Worm (Caenorhabditis elegans) whole organism, L1 larva: Measurements from ENCODE around the gene nhr-261.

Source experiments
- C16A3.4 ChIP-seq: fragments of 150-350 bp; optimal IDR thresholded peaks from 2 replicates; lab custom pipeline; 2014; ENCODE audit warnings: missing biosample characterization, missing genetic modification characterization
- F16B12.6 ChIP-seq: fragments of 150-350 bp; optimal IDR thresholded peaks from 2 replicates; lab custom pipeline; 2014; ENCODE audit warnings: missing biosample characterization, missing genetic modification characterization
- Y116A8C.19 ChIP-seq: sonication (generic microtip); optimal IDR thresholded peaks from 2 replicates; lab custom pipeline; 2016; ENCODE audit warnings: missing compliant biosample characterization, missing genetic modification characterization, borderline replicate concordance
- ceh-63 ChIP-seq: fragments of 200-800 bp; sonication (Bioruptor generic); optimal IDR thresholded peaks from 2 replicates; lab custom pipeline; 2018; ENCODE audit warnings: mild to moderate bottlenecking, missing genetic modification characterization, missing compliant biosample characterization
- ceh-88 ChIP-seq: fragments of 200-800 bp; sonication (Bioruptor generic); IDR thresholded peaks from 2 replicates; pipeline ENCODE4 v1.3.6; 2022; ENCODE audit warnings: missing genetic modification characterization, missing compliant biosample characterization
- ces-1 ChIP-seq: fragments of 150-350 bp; optimal IDR thresholded peaks from 2 replicates; lab custom pipeline; 2014; ENCODE audit warnings: missing biosample characterization, missing genetic modification reagents, missing genetic modification characterization
- dsc-1 ChIP-seq: sonication (generic microtip); optimal IDR thresholded peaks from 2 replicates; lab custom pipeline; 2016; ENCODE audit warnings: mild to moderate bottlenecking, missing genetic modification characterization, missing compliant biosample characterization
- efl-1 ChIP-seq, 4 experiments: fragments of 150-350 bp; optimal IDR thresholded peaks in 3 of 4; peaks in 1 of 4; 1 replicate in 1 of 4; 2 replicates in 3 of 4; lab custom pipeline; 2014; ENCODE audit warnings: missing biosample characterization in 2 of 4, missing genetic modification characterization in 2 of 4, missing genetic modification reagents in 2 of 4
- efl-3 ChIP-seq: fragments of 200-800 bp; sonication (Bioruptor generic); optimal IDR thresholded peaks from 2 replicates; lab custom pipeline; 2018; ENCODE audit warnings: mild to moderate bottlenecking, missing genetic modification characterization, missing compliant biosample characterization
- fkh-10 ChIP-seq: sonication (generic microtip); optimal IDR thresholded peaks from 2 replicates; lab custom pipeline; 2017; ENCODE audit warnings: missing biosample characterization, missing genetic modification reagents, missing genetic modification characterization
- fkh-8 ChIP-seq: sonication (generic microtip); optimal IDR thresholded peaks from 2 replicates; lab custom pipeline; 2016; ENCODE audit warnings: mild to moderate bottlenecking, missing genetic modification characterization, missing compliant biosample characterization
- fos-1 ChIP-seq: fragments of 150-350 bp; optimal IDR thresholded peaks from 2 replicates; lab custom pipeline; 2014; ENCODE audit warnings: missing biosample characterization, missing genetic modification characterization
- irx-1 ChIP-seq: sonication (generic microtip); optimal IDR thresholded peaks from 2 replicates; lab custom pipeline; 2016; ENCODE audit warnings: missing genetic modification characterization, missing compliant biosample characterization
- lin-15B ChIP-seq: fragments of 150-350 bp; sonication (generic microtip); optimal IDR thresholded peaks from 3 replicates; lab custom pipeline; 2014; ENCODE audit warnings: missing biosample characterization, missing genetic modification characterization
- lin-35 ChIP-seq, 2 experiments: fragments of 150-350 bp; optimal IDR thresholded peaks; 2 replicates each; lab custom pipeline; 2014; ENCODE audit warnings: missing biosample characterization in 2 of 2, missing genetic modification characterization in 2 of 2, missing genetic modification reagents in 2 of 2
- lir-3 ChIP-seq: sonication (generic microtip); optimal IDR thresholded peaks from 2 replicates; lab custom pipeline; 2016; ENCODE audit warnings: mild to moderate bottlenecking, missing genetic modification characterization, moderate library complexity, missing compliant biosample characterization; ENCODE audit not compliant: poor library complexity
- mep-1 ChIP-seq: fragments of 150-350 bp; optimal IDR thresholded peaks from 2 replicates; lab custom pipeline; 2014; ENCODE audit warnings: missing biosample characterization, missing genetic modification characterization
- nhr-19 ChIP-seq: fragments of 200-800 bp; sonication (Bioruptor generic); conservative IDR thresholded peaks from 2 replicates; pipeline ENCODE4 v1.3.6; 2022; ENCODE audit warnings: missing genetic modification characterization, missing compliant biosample characterization
- nhr-76 ChIP-seq: sonication (generic microtip); optimal IDR thresholded peaks from 2 replicates; lab custom pipeline; 2017; ENCODE audit warnings: missing biosample characterization, missing genetic modification characterization
- nhr-77 ChIP-seq: fragments of 150-350 bp; optimal IDR thresholded peaks from 2 replicates; lab custom pipeline; 2014; ENCODE audit warnings: missing biosample characterization, missing genetic modification characterization
- nhr-84 ChIP-seq: sonication (generic microtip); optimal IDR thresholded peaks from 2 replicates; lab custom pipeline; 2017; ENCODE audit warnings: missing biosample characterization, missing genetic modification characterization
- pag-3 ChIP-seq: sonication (generic microtip); optimal IDR thresholded peaks from 2 replicates; lab custom pipeline; 2017; ENCODE audit warnings: missing genetic modification characterization, mild to moderate bottlenecking, missing compliant biosample characterization, antibody characterized with exemption, borderline replicate concordance; ENCODE audit not compliant: insufficient read depth
- snpc-4 ChIP-seq: fragments of 150-350 bp; optimal IDR thresholded peaks from 2 replicates; lab custom pipeline; 2014; ENCODE audit warnings: missing biosample characterization, missing genetic modification characterization
- swsn-7 ChIP-seq: sonication (generic microtip); optimal IDR thresholded peaks from 2 replicates; lab custom pipeline; 2016; ENCODE audit warnings: missing genetic modification characterization, missing compliant biosample characterization
- tbx-2 ChIP-seq: sonication (generic microtip); optimal IDR thresholded peaks from 2 replicates; lab custom pipeline; 2016; ENCODE audit warnings: missing genetic modification characterization, missing compliant biosample characterization
- tlp-1 ChIP-seq: fragments of 150-350 bp; optimal IDR thresholded peaks from 2 replicates; lab custom pipeline; 2014; ENCODE audit warnings: missing biosample characterization, missing genetic modification characterization
- unc-86 ChIP-seq: sonication (generic microtip); optimal IDR thresholded peaks from 2 replicates; lab custom pipeline; 2016; ENCODE audit warnings: missing genetic modification characterization, missing compliant biosample characterization
- unc-98 ChIP-seq: fragments of 200-800 bp; sonication (Bioruptor generic); IDR thresholded peaks from 2 replicates; pipeline ENCODE4 v1.3.6; 2022; ENCODE audit warnings: missing genetic modification characterization, missing compliant biosample characterization
- vab-15 ChIP-seq: sonication (generic microtip); optimal IDR thresholded peaks from 2 replicates; lab custom pipeline; 2017; ENCODE audit warnings: missing genotype, mild to moderate bottlenecking, missing genetic modification characterization, missing compliant biosample characterization
- zag-1 ChIP-seq: fragments of 150-350 bp; optimal IDR thresholded peaks from 2 replicates; lab custom pipeline; 2014; ENCODE audit warnings: missing biosample characterization, missing genetic modification characterization
- ztf-11 ChIP-seq, 2 experiments: sonication (generic microtip); optimal IDR thresholded peaks; 2 replicates each; lab custom pipeline; 2016 to 2017; ENCODE audit warnings: missing genetic modification characterization in 2 of 2, missing biosample characterization in 1 of 2, missing compliant biosample characterization in 1 of 2
- ztf-4 ChIP-seq: fragments of 150-350 bp; optimal IDR thresholded peaks from 2 replicates; lab custom pipeline; 2014; ENCODE audit warnings: missing biosample characterization, missing genetic modification characterization

The nhr-261 gene

DNA sequence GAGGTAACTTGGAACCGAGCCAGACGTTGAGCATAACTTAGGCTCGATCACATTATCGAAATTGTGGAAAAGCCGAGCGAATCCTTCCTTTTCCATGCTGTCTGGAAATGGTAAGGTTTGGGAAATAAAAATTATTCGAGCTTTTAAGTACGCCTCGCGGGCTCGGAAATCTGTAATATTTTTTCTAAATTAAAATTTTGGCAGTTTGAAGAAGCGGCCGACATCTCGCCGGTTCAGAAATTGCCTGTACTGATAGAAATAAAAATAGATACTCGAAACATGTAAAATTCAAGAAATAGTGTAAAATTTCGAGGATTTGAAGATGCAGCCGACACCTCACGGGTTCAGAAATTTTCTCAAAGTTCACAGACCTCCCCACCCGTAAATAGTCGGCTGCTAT lies 46.2 kb upstream of the nhr-261 start, which contains the start of gene bcmo-2:
Gene bcmo-2, minus strand, starts transcription at position 101 of the 400 bp plus-strand sequence.
- TF ChIP-seq efl-1 (optimal IDR thresholded peaks at IDR 0.05; lab: Kevin White, UChicago) (no peak), efl-1 (GFP tag; optimal IDR thresholded peaks at IDR 0.05 in 1 of 2; lab: Kevin White, UChicago) (peak in 1 of 2 experiments; percentile 69), mep-1 (tag; lab: Kevin White, UChicago) (no peak), fkh-10 (GFP tag; lab: Kevin White, UChicago) (no peak)

DNA sequence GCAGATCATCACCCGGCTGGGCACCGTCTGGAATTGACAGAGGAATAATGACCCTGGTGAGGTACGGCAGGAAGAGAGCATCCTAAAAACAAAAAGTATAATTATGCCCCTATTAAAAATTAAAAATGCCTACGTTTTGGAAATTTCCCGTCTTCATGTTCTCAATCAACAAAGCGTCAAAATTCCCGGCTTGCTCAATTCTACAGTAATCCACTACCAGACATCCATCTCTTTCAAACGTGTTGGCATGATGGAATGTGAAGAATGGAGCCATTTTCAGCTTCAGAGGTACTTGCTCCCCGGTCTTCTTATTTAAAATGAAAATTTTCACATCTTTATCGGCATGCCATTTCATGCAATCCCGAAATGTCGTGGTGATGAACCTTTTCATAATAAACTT lies 44.7 kb upstream of the nhr-261 start:
- TF ChIP-seq nhr-84 (tag; lab: Kevin White, UChicago) (no peak), swsn-7 (tag; lab: Kevin White, UChicago) (no peak), unc-86 (tag; lab: Kevin White, UChicago) (no peak), irx-1 (tag; lab: Kevin White, UChicago) (no peak), tlp-1 (no peak), tbx-2 (tag; lab: Kevin White, UChicago) (no peak), lir-3 (tag; lab: Kevin White, UChicago) (no peak)

DNA sequence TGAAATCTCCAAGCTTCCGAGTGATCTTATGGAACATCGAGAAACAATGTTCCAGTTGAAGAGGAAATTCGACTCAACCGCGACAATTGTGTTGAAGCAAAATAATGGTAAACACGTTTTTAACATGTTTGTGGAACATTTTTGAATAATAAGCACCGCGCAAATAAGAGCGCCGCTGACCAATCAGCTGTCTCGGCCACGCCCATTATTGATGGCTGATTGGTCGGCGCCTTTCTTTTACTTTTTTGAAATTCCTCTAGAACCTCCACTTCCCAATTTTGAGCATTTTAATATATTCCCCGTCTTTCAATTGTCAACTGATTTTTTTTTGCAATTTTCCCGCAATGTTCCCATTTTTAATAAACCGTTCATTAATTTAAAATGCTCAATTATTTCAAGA lies 43.6 kb upstream of the nhr-261 start:
- TF ChIP-seq unc-98 (GFP tag; lab: Robert Waterston, UW) = no peak
- TF ChIP-seq vab-15 (tag; lab: Kevin White, UChicago) = no peak
- TF ChIP-seq, all 84 proteins: peak for 0

ce11 chrII:3906615-3907190 lies 42.2 kb upstream of the nhr-261 start, which contains the start of the genes F53C3.11 and fbxb-103:
Gene F53C3.11 (minus strand): TSS chrII:3906715.
Gene fbxb-103 (plus strand): TSS chrII:3907140.
- no peak for TF ChIP-seq lin-35 (GFP tag; optimal IDR thresholded peaks at IDR 0.05; lab: Kevin White, UChicago)
- TF ChIP-seq nhr-19 (GFP tag; lab: Robert Waterston, UW) = no peak
- TF ChIP-seq zag-1 = no peak
- TF ChIP-seq nhr-84 (tag; lab: Kevin White, UChicago) = no peak
- no peak for TF ChIP-seq fos-1 (tag; lab: Kevin White, UChicago)
- no peak for TF ChIP-seq irx-1 (tag; lab: Kevin White, UChicago)
- TF ChIP-seq nhr-77 (tag; lab: Kevin White, UChicago) = no peak
- TF ChIP-seq pag-3 (tag; lab: Kevin White, UChicago) = no peak
- TF ChIP-seq fkh-8 (tag; lab: Kevin White, UChicago) = no peak
- TF ChIP-seq lin-15B (tag; lab: Kevin White, UChicago) = no peak
- TF ChIP-seq C16A3.4 (tag; lab: Kevin White, UChicago) = no peak

DNA sequence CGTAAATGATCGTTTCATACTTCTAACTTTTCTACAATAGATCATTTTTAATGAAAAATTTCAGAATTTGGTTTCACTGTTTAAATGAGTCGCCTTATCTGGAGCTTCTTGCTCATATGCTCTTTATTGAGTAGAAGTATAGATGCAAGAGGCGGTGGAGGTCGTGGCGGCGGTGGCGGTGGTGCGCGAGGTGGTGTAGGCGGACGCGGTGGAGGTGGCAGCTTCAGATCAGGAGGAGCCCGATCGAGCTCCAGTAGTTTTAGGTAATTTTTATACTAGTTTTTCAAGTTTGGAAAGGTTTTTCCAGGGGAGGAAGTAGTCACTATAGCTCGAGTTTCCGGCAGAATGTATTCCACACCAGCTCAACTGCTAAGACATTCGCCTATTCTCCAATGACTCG lies 38.2 kb upstream of the nhr-261 start, which contains the start of gene F53C3.3:
Gene F53C3.3, plus strand, starts transcription at position 59 of the 400 bp plus-strand sequence.
- TF ChIP-seq ztf-11 (tag; optimal IDR thresholded peaks at IDR 0.05; lab: Kevin White, UChicago) (no peak), ceh-88 (GFP tag; lab: Robert Waterston, UW) (no peak), ces-1 (GFP tag; lab: Kevin White, UChicago) (no peak), Y116A8C.19 (no peak), lir-3 (tag; lab: Kevin White, UChicago) (no peak), nhr-76 (no peak), ceh-63 (GFP tag; lab: Kevin White, UChicago) (no peak), snpc-4 (no peak), fkh-8 (tag; lab: Kevin White, UChicago) (no peak), dsc-1 (tag; lab: Kevin White, UChicago) (no peak), efl-3 (GFP tag; lab: Kevin White, UChicago) (no peak), ztf-4 (tag; lab: Kevin White, UChicago) (no peak), F16B12.6 (tag; lab: Kevin White, UChicago) (no peak)
